Fruit fly (Drosophila melanogaster) S2 (cell line): ENCODE measurements around the gene CG9222.
A peak's percentile ranks its signal among the peaks of the same experiment; 100 is the strongest.

Source experiments
- CG8478 ChIP-seq: fragments of >200 bp; optimal IDR thresholded peaks from 2 replicates; lab custom pipeline; 2018
- CTCF ChIP-seq, 2 experiments: fragments of >200 bp; optimal IDR thresholded peaks; 2 replicates each; lab custom pipeline; 2018

CG9222 gene

dm6 chr2L:6171166-6171565, 40.3 kb downstream of the CG9222 start:
- TF ChIP-seq CG8478 (lab: Kevin White, UChicago) = no peak
- no peak for TF ChIP-seq CTCF (optimal IDR thresholded peaks at IDR 0.05; lab: Kevin White, UChicago)

- TF ChIP-seq CTCF (optimal IDR thresholded peaks at IDR 0.05; lab: Kevin White, UChicago) = peak; percentile 76 to 79
- TF ChIP-seq CG8478 (lab: Kevin White, UChicago) = no peak
Observed at dm6 chr2L:6172996-6173395, 42.2 kb downstream of the CG9222 start.

dm6 chr2L:6176408-6176807, 45.6 kb downstream of the CG9222 start:
- TF ChIP-seq CTCF (optimal IDR thresholded peaks at IDR 0.05; lab: Kevin White, UChicago) = no peak
- no peak for TF ChIP-seq CG8478 (lab: Kevin White, UChicago)

- TF ChIP-seq CTCF (optimal IDR thresholded peaks at IDR 0.05; lab: Kevin White, UChicago) (no peak), CG8478 (lab: Kevin White, UChicago) (no peak)
Observed at dm6 chr2L:6177141-6177540, 46.3 kb downstream of the CG9222 start.

- no peak for TF ChIP-seq CTCF (optimal IDR thresholded peaks at IDR 0.05; lab: Kevin White, UChicago)
- no peak for TF ChIP-seq CG8478 (lab: Kevin White, UChicago)
Observed at dm6 chr2L:6178118-6178739, 47.4 kb downstream of the CG9222 start.

- TF ChIP-seq CG8478 (lab: Kevin White, UChicago) (no peak), CTCF (optimal IDR thresholded peaks at IDR 0.05; lab: Kevin White, UChicago) (peak in 1 of 2 experiments; percentile 4)
Observed at dm6 chr2L:6178740-6179633, 48.2 kb downstream of the CG9222 start, which contains the start of gene smal. Gene smal, plus strand, starts transcription at chr2L:6179133.

- no peak for TF ChIP-seq CTCF (optimal IDR thresholded peaks at IDR 0.05; lab: Kevin White, UChicago)
- TF ChIP-seq CG8478 (lab: Kevin White, UChicago) = no peak
Observed at dm6 chr2L:6179990-6180389, 49.2 kb downstream of the CG9222 start.
